Fruit fly (Drosophila melanogaster) whole organism, embryonic: ENCODE results near the gene CG3091.

Source experiments
- Bdp1 ChIP-seq: fragments of 200-800 bp; sonication (Bioruptor generic); optimal IDR thresholded peaks from 3 replicates; lab custom pipeline; 2016; ENCODE audit warnings: missing biosample characterization, missing genetic modification characterization
- CG10654 ChIP-seq: fragments of 200-800 bp; sonication (Bioruptor generic); optimal IDR thresholded peaks from 2 replicates; lab custom pipeline; 2016; ENCODE audit warnings: missing biosample characterization, missing genetic modification characterization
- CG10979 ChIP-seq: fragments of 200-800 bp; sonication (Bioruptor generic); optimal IDR thresholded peaks from 2 replicates; lab custom pipeline; 2018; ENCODE audit warnings: missing biosample characterization, mild to moderate bottlenecking, missing genetic modification characterization, moderate library complexity
- CG11696 ChIP-seq: fragments of 200-800 bp; sonication (Bioruptor generic); IDR thresholded peaks from 2 replicates; pipeline ENCODE4 v1.3.6; 2022; ENCODE audit warnings: missing biosample characterization, missing genetic modification characterization
- CG12769 ChIP-seq: fragments of 200-800 bp; sonication (Bioruptor generic); optimal IDR thresholded peaks from 2 replicates; lab custom pipeline; 2019; ENCODE audit warnings: missing biosample characterization, mild to moderate bottlenecking, missing genetic modification characterization, moderate library complexity
- CG13287 ChIP-seq: fragments of 200-800 bp; sonication (Bioruptor generic); IDR thresholded peaks from 2 replicates; pipeline ENCODE4 v1.3.6; 2022; ENCODE audit warnings: missing biosample characterization, missing genetic modification characterization; ENCODE audit not compliant: partially characterized antibody
- CG13894 ChIP-seq: fragments of 200-800 bp; sonication (Bioruptor generic); optimal IDR thresholded peaks from 3 replicates; lab custom pipeline; 2018; ENCODE audit warnings: missing biosample characterization, mild to moderate bottlenecking, missing genetic modification characterization, moderate library complexity
- CG14710 ChIP-seq: fragments of 200-800 bp; sonication (Bioruptor generic); optimal IDR thresholded peaks from 3 replicates; lab custom pipeline; 2019; ENCODE audit warnings: missing biosample characterization, mild to moderate bottlenecking, missing genetic modification characterization, moderate library complexity
- CG15479 ChIP-seq: fragments of 200-800 bp; sonication (Bioruptor generic); optimal IDR thresholded peaks from 3 replicates; lab custom pipeline; 2019; ENCODE audit warnings: missing biosample characterization, mild to moderate bottlenecking, missing genetic modification characterization, moderate library complexity
- CG15696 ChIP-seq: fragments of 200-800 bp; sonication (Bioruptor generic); optimal IDR thresholded peaks from 2 replicates; lab custom pipeline; 2019; ENCODE audit warnings: missing biosample characterization, mild to moderate bottlenecking, missing genetic modification characterization, moderate library complexity
- CG18262 ChIP-seq: fragments of 200-800 bp; optimal IDR thresholded peaks from 3 replicates; lab custom pipeline; 2019; ENCODE audit warnings: missing biosample characterization, mild to moderate bottlenecking, missing genetic modification characterization, moderate library complexity
- CG18619 ChIP-seq: fragments of 200-800 bp; sonication (Bioruptor generic); optimal IDR thresholded peaks from 3 replicates; lab custom pipeline; 2017; ENCODE audit warnings: missing biosample characterization, mild to moderate bottlenecking, missing genetic modification characterization
- CG30431 ChIP-seq: fragments of 200-800 bp; sonication (Bioruptor generic); optimal IDR thresholded peaks from 2 replicates; lab custom pipeline; 2017; ENCODE audit warnings: missing biosample characterization, missing genetic modification characterization
- CG32772 ChIP-seq: fragments of 200-800 bp; sonication (Bioruptor generic); IDR thresholded peaks from 2 replicates; pipeline ENCODE4 v1.3.6; 2022; ENCODE audit warnings: missing biosample characterization, missing genetic modification characterization
- CG3407 ChIP-seq: fragments of 200-800 bp; sonication (Bioruptor generic); optimal IDR thresholded peaks from 2 replicates; lab custom pipeline; 2018; ENCODE audit warnings: missing biosample characterization, mild to moderate bottlenecking, missing genetic modification characterization
- CG34422 ChIP-seq: fragments of 200-800 bp; sonication (Bioruptor generic); IDR thresholded peaks from 3 replicates; pipeline ENCODE4 v1.3.6; 2022; ENCODE audit warnings: missing biosample characterization, missing genetic modification characterization
- CG4617 ChIP-seq: fragments of 200-800 bp; sonication (Bioruptor generic); optimal IDR thresholded peaks from 3 replicates; lab custom pipeline; 2016; ENCODE audit warnings: missing biosample characterization, missing genetic modification characterization, borderline replicate concordance
- CG6689 ChIP-seq: fragments of 200-800 bp; sonication (Bioruptor generic); IDR thresholded peaks from 2 replicates; pipeline ENCODE4 v1.3.6; 2022; ENCODE audit warnings: missing biosample characterization, missing genetic modification characterization
- CTCF ChIP-seq: fragments of 200-800 bp; sonication (Bioruptor generic); optimal IDR thresholded peaks from 2 replicates; lab custom pipeline; 2017; ENCODE audit warnings: missing biosample characterization, mild to moderate bottlenecking, missing genetic modification characterization, moderate library complexity
- CoRest ChIP-seq: fragments of 200-800 bp; sonication (Bioruptor generic); optimal IDR thresholded peaks from 3 replicates; lab custom pipeline; 2018; ENCODE audit warnings: missing biosample characterization, mild to moderate bottlenecking, missing genetic modification characterization, moderate library complexity
- Dbx ChIP-seq: fragments of 200-800 bp; sonication (Bioruptor generic); IDR thresholded peaks from 3 replicates; pipeline ENCODE4 v1.3.6; 2022; ENCODE audit warnings: missing biosample characterization, missing genetic modification characterization
- Elba2 ChIP-seq: fragments of 200-800 bp; sonication (Bioruptor generic); optimal IDR thresholded peaks from 3 replicates; lab custom pipeline; 2016; ENCODE audit warnings: missing biosample characterization, missing genetic modification characterization
- Ets97D ChIP-seq: fragments of 200-800 bp; sonication (Bioruptor generic); optimal IDR thresholded peaks from 3 replicates; lab custom pipeline; 2016; ENCODE audit warnings: missing biosample characterization, missing genetic modification characterization
- HLH3B ChIP-seq: fragments of 200-800 bp; sonication (Bioruptor generic); IDR thresholded peaks from 2 replicates; pipeline ENCODE4 v1.3.6; 2022; ENCODE audit warnings: missing biosample characterization, missing genetic modification characterization
- Hmr ChIP-seq: fragments of 200-800 bp; sonication (Bioruptor generic); optimal IDR thresholded peaks from 3 replicates; lab custom pipeline; 2017; ENCODE audit warnings: mild to moderate bottlenecking, missing biosample characterization, missing genetic modification reagents, missing genetic modification characterization
- Hr39 ChIP-seq: fragments of >200 bp; optimal IDR thresholded peaks from 2 replicates; lab custom pipeline; 2017
- Myb ChIP-seq: fragments of 200-800 bp; sonication (Bioruptor generic); optimal IDR thresholded peaks from 2 replicates; lab custom pipeline; 2016; ENCODE audit warnings: missing biosample characterization, missing genetic modification characterization
- NFAT ChIP-seq: fragments of 200-800 bp; sonication (Bioruptor generic); IDR thresholded peaks from 2 replicates; pipeline ENCODE4 v1.3.6; 2022; ENCODE audit warnings: missing biosample characterization, missing genetic modification characterization
- Oaz ChIP-seq: fragments of 200-800 bp; sonication (Bioruptor generic); IDR thresholded peaks from 2 replicates; pipeline ENCODE4 v1.3.6; 2022; ENCODE audit warnings: missing biosample characterization, missing genetic modification characterization
- Tbp ChIP-seq: fragments of >200 bp; optimal IDR thresholded peaks from 2 replicates; lab custom pipeline; 2018; ENCODE audit warnings: missing biosample characterization, missing genetic modification characterization
- YL-1 ChIP-seq: fragments of 200-800 bp; sonication (Bioruptor generic); optimal IDR thresholded peaks from 3 replicates; lab custom pipeline; 2017; ENCODE audit warnings: missing biosample characterization, mild to moderate bottlenecking, missing genetic modification characterization
- az2 ChIP-seq: fragments of 200-800 bp; sonication (Bioruptor generic); optimal IDR thresholded peaks from 3 replicates; lab custom pipeline; 2016; ENCODE audit warnings: missing biosample characterization, missing genetic modification characterization
- bcd ChIP-seq: fragments of 200-800 bp; sonication (Bioruptor generic); optimal IDR thresholded peaks from 2 replicates; lab custom pipeline; 2017; ENCODE audit warnings: missing biosample characterization, mild to moderate bottlenecking, missing genetic modification characterization
- bigmax ChIP-seq: fragments of 200-800 bp; sonication (Bioruptor generic); optimal IDR thresholded peaks from 2 replicates; lab custom pipeline; 2018; ENCODE audit warnings: missing biosample characterization, mild to moderate bottlenecking, missing genetic modification characterization
- bsh ChIP-seq, 2 experiments: fragments of 200-800 bp; sonication (Bioruptor generic); optimal IDR thresholded peaks; 2 replicates each; lab custom pipeline; 2017 to 2018; ENCODE audit warnings: mild to moderate bottlenecking in 2 of 2, missing biosample characterization in 2 of 2, missing genetic modification characterization in 2 of 2, moderate library complexity in 1 of 2
- crol ChIP-seq: fragments of 200-800 bp; sonication (Bioruptor generic); IDR thresholded peaks from 2 replicates; pipeline ENCODE4 v1.3.6; 2022; ENCODE audit warnings: missing biosample characterization, missing genetic modification characterization
- fd64A ChIP-seq: fragments of 200-800 bp; sonication (Bioruptor generic); optimal IDR thresholded peaks from 3 replicates; lab custom pipeline; 2018; ENCODE audit warnings: missing biosample characterization, mild to moderate bottlenecking, missing genetic modification characterization
- gsb ChIP-seq: fragments of 200-800 bp; sonication (Bioruptor generic); IDR thresholded peaks from 2 replicates; pipeline ENCODE4 v1.3.6; 2022; ENCODE audit warnings: missing biosample characterization, missing genetic modification characterization
- klu ChIP-seq: fragments of 200-800 bp; sonication (Bioruptor generic); IDR thresholded peaks from 2 replicates; pipeline ENCODE4 v1.3.6; 2022; ENCODE audit warnings: missing biosample characterization, missing genetic modification characterization
- mam ChIP-seq: fragments of 200-800 bp; sonication (Bioruptor generic); optimal IDR thresholded peaks from 3 replicates; lab custom pipeline; 2016; ENCODE audit warnings: missing biosample characterization, missing genetic modification characterization
- mirr ChIP-seq: fragments of 200-800 bp; sonication (Bioruptor generic); optimal IDR thresholded peaks from 3 replicates; lab custom pipeline; 2018; ENCODE audit warnings: missing biosample characterization, mild to moderate bottlenecking, missing genetic modification characterization
- nau ChIP-seq: fragments of 200-800 bp; sonication (Bioruptor generic); optimal IDR thresholded peaks from 3 replicates; lab custom pipeline; 2017; ENCODE audit warnings: missing biosample characterization, mild to moderate bottlenecking, missing genetic modification characterization, missing genetic modification reagents
- odd ChIP-seq: fragments of 200-800 bp; sonication (Bioruptor generic); optimal IDR thresholded peaks from 2 replicates; lab custom pipeline; 2017; ENCODE audit warnings: missing biosample characterization, mild to moderate bottlenecking, missing genetic modification characterization
- p53 ChIP-seq: fragments of 200-800 bp; sonication (Bioruptor generic); optimal IDR thresholded peaks from 2 replicates; lab custom pipeline; 2016; ENCODE audit warnings: missing biosample characterization, missing genetic modification characterization
- pita ChIP-seq: fragments of 200-800 bp; sonication (Bioruptor generic); optimal IDR thresholded peaks from 2 replicates; lab custom pipeline; 2017; ENCODE audit warnings: missing biosample characterization, mild to moderate bottlenecking, missing genetic modification characterization
- ranshi ChIP-seq: fragments of 200-800 bp; sonication (Bioruptor generic); IDR thresholded peaks from 2 replicates; pipeline ENCODE4 v1.3.6; 2022; ENCODE audit warnings: missing biosample characterization, missing genetic modification characterization
- seq ChIP-seq: fragments of 200-800 bp; sonication (Bioruptor generic); IDR thresholded peaks from 2 replicates; pipeline ENCODE4 v1.3.6; 2022; ENCODE audit warnings: missing biosample characterization, missing genetic modification characterization
- sob ChIP-seq: fragments of 200-800 bp; sonication (Bioruptor generic); IDR thresholded peaks from 2 replicates; pipeline ENCODE4 v1.3.6; 2022; ENCODE audit warnings: missing biosample characterization, missing genetic modification characterization
- unc-4 ChIP-seq: fragments of 200-800 bp; sonication (Bioruptor generic); IDR thresholded peaks from 2 replicates; pipeline ENCODE4 v1.3.6; 2022; ENCODE audit warnings: missing biosample characterization, missing genetic modification characterization; ENCODE audit not compliant: partially characterized antibody
- zen ChIP-seq: fragments of 200-800 bp; sonication (Bioruptor generic); optimal IDR thresholded peaks from 3 replicates; lab custom pipeline; 2018; ENCODE audit warnings: missing biosample characterization, mild to moderate bottlenecking, missing genetic modification characterization, moderate library complexity
- zfh2 ChIP-seq: fragments of 200-800 bp; sonication (Bioruptor generic); optimal IDR thresholded peaks from 2 replicates; lab custom pipeline; 2016; ENCODE audit warnings: missing biosample characterization, missing genetic modification characterization

The CG3091 gene

DNA sequence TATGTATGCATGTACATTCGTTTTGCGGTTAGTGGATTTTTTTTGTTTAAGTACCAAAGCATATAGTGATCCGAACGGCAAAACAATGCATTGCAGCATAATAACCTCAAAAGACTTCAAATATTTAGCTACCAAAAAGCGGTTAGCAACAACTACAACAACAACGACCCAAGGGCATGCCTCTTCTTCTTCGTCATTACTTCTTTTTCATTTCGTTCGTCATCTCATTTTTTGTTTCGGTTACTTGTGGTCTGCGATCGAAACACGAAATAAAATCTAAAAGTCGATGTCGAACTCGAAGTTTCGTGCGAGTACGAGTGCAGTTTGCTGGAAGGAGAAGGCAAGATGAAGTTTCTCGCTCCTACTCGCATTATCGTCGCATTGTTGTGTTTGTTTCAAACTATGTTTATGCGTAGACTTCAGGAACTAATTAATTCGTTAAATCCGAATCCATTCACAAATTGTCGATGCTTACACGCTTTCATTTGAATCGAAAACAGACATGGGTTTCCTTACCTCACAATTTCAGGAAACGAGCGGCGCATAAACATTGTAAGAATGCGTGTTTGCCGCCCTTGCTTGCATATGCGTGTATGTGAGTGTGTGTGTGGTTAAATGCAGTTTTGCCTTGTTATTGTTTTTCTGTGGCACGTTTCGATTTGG is 44.8 kb upstream of the CG3091 start (continued):
- TF ChIP-seq CG11696 (GFP tag; lab: Robert Waterston, UW): peak; percentile 26; the same call in 1 of the 2 replicates
- TF ChIP-seq Bdp1 (GFP tag; lab: Kevin White, UChicago): peak; percentile 69
- TF ChIP-seq az2 (GFP tag; lab: Kevin White, UChicago): peak; percentile 84
- TF ChIP-seq Ets97D: peak; percentile 36
- peak; percentile 74 for TF ChIP-seq CG10654
- peak; percentile 83 for TF ChIP-seq CG34422
- TF ChIP-seq p53 (GFP tag; lab: Kevin White, UChicago): peak; percentile 60
- TF ChIP-seq sob (GFP tag; lab: Robert Waterston, UW): peak; percentile 62; the same call in 1 of the 2 replicates
- TF ChIP-seq CG13287: no peak
- TF ChIP-seq nau (GFP tag; lab: Kevin White, UChicago): peak; percentile 70
- peak; percentile 83 for TF ChIP-seq CG14710
- TF ChIP-seq CoRest (tag; lab: Kevin White, UChicago): peak; percentile 76
- TF ChIP-seq mam (GFP tag; lab: Kevin White, UChicago): peak; percentile 61
- peak; percentile 67 for TF ChIP-seq CG12769 (tag; lab: Kevin White, UChicago)
- peak; percentile 83 for TF ChIP-seq CG3407
- no peak for TF ChIP-seq Hr39 (lab: Kevin White, UChicago)
- TF ChIP-seq Dbx (GFP tag; lab: Robert Waterston, UW): no peak
- TF ChIP-seq Hmr (GFP tag; lab: Kevin White, UChicago): peak; percentile 27
- TF ChIP-seq Myb: peak; percentile 35
- peak; percentile 80 for TF ChIP-seq HLH3B (GFP tag; lab: Robert Waterston, UW)
- no peak for TF ChIP-seq pita (GFP tag; lab: Kevin White, UChicago)
- TF ChIP-seq bigmax (GFP tag; lab: Kevin White, UChicago): no peak
- TF ChIP-seq CG13894: no peak
- peak; percentile 5 for TF ChIP-seq YL-1
- TF ChIP-seq unc-4 (GFP tag; lab: Robert Waterston, UW): no peak
- TF ChIP-seq gsb (GFP tag; lab: Robert Waterston, UW): no peak
- peak; percentile 47 for TF ChIP-seq CG18619
- peak; percentile 82 for TF ChIP-seq CG30431 (GFP tag; lab: Kevin White, UChicago)
- no peak for TF ChIP-seq zfh2
- TF ChIP-seq CTCF (GFP tag; lab: Kevin White, UChicago): peak; percentile 4
- no peak for TF ChIP-seq Tbp (GFP tag; lab: Kevin White, UChicago)
- TF ChIP-seq CG18262 (tag; lab: Kevin White, UChicago): peak; percentile 93
- peak; percentile 90 for TF ChIP-seq CG6689
- TF ChIP-seq ranshi (GFP tag; lab: Robert Waterston, UW): peak; percentile 71
- TF ChIP-seq bsh (GFP tag; optimal IDR thresholded peaks at IDR 0.05; lab: Kevin White, UChicago): peak; percentile 74 to 94
- TF ChIP-seq CG15696 (tag; lab: Kevin White, UChicago): peak; percentile 75
- no peak for TF ChIP-seq CG4617 (GFP tag; lab: Kevin White, UChicago)
- peak; percentile 89 for TF ChIP-seq zen (tag; lab: Kevin White, UChicago)
- 0 out of 2 replicates have a peak, but pooled peaks have one; percentile 41 for TF ChIP-seq NFAT (GFP tag; lab: Robert Waterston, UW)
- TF ChIP-seq CG32772 (GFP tag; lab: Robert Waterston, UW): peak; percentile 74
- peak; percentile 69 for TF ChIP-seq odd (GFP tag; lab: Kevin White, UChicago)
- peak; percentile 58 for TF ChIP-seq bcd (GFP tag; lab: Kevin White, UChicago)
- peak; percentile 90 for TF ChIP-seq CG10979 (tag; lab: Kevin White, UChicago)
- TF ChIP-seq Elba2 (GFP tag; lab: Kevin White, UChicago): no peak
- peak; percentile 87 for TF ChIP-seq fd64A (GFP tag; lab: Kevin White, UChicago)
- TF ChIP-seq crol (GFP tag; lab: Robert Waterston, UW): peak; percentile 61
- TF ChIP-seq klu (GFP tag; lab: Robert Waterston, UW): no peak
- peak; percentile 76 for TF ChIP-seq seq (GFP tag; lab: Robert Waterston, UW)
- TF ChIP-seq CG15479 (GFP tag; lab: Kevin White, UChicago): peak; percentile 65
- 0 out of 2 replicates have a peak, but pooled peaks have one; percentile 12 for TF ChIP-seq Oaz
- no peak for TF ChIP-seq mirr (GFP tag; lab: Kevin White, UChicago)
